Worm (Caenorhabditis elegans): Measurements from ENCODE around the gene fbxa-42.

The fbxa-42 gene

ce11 chrIII:2233399-2233798 is 27.9 kb downstream of the fbxa-42 start:
- TF ChIP-seq nhr-237 (tag; optimal IDR thresholded peaks at IDR 0.05) (no peak), bed-3 (GFP tag; optimal IDR thresholded peaks at IDR 0.05) (no peak), blmp-1 (tag; optimal IDR thresholded peaks at IDR 0.05) (no peak), mab-5 (tag; optimal IDR thresholded peaks at IDR 0.05) (no peak), mls-2 (tag; optimal IDR thresholded peaks at IDR 0.05) (no peak), M03D4.4 (tag; optimal IDR thresholded peaks at IDR 0.05) (no peak), ztf-11 (tag; optimal IDR thresholded peaks at IDR 0.05) (no peak), lin-32 (GFP tag; optimal IDR thresholded peaks at IDR 0.05) (no peak), pha-4 (tag; optimal IDR thresholded peaks at IDR 0.05) (no peak), elt-1 (tag; optimal IDR thresholded peaks at IDR 0.05; ENCODE audit: borderline replicate concordance, insufficient read depth) (no peak), unc-120 (tag; optimal IDR thresholded peaks at IDR 0.05; ENCODE audit: poor library complexity, severe bottlenecking) (no peak)

ce11 chrIII:2232360-2232759 is 28.9 kb downstream of the fbxa-42 start, which contains the start of gene fbxa-47:
Gene fbxa-47, minus strand, starts transcription at chrIII:2232460.
- TF ChIP-seq ces-1 (GFP tag; optimal IDR thresholded peaks at IDR 0.05) (no peak), mab-5 (tag; optimal IDR thresholded peaks at IDR 0.05) (no peak), pha-4 (tag; optimal IDR thresholded peaks at IDR 0.05) (no peak), mep-1 (tag; optimal IDR thresholded peaks at IDR 0.05) (no peak), ceh-43 (GFP tag; optimal IDR thresholded peaks at IDR 0.05) (no peak), unc-62 (GFP tag; optimal IDR thresholded peaks at IDR 0.05) (no peak), unc-39 (tag; optimal IDR thresholded peaks at IDR 0.05) (no peak), tbx-8 (GFP tag; optimal IDR thresholded peaks at IDR 0.05) (no peak)

ce11 chrIII:2227407-2227806 is 33.8 kb downstream of the fbxa-42 start, which contains the start of gene fbxa-62:
Gene fbxa-62, plus strand, starts transcription at chrIII:2227707.
- TF ChIP-seq nhr-28 (tag; optimal IDR thresholded peaks at IDR 0.05), result no peak
- TF ChIP-seq ceh-39 (tag; optimal IDR thresholded peaks at IDR 0.05), result no peak
- no peak for TF ChIP-seq lin-32 (GFP tag; optimal IDR thresholded peaks at IDR 0.05)
- TF ChIP-seq ham-2 (GFP tag; optimal IDR thresholded peaks at IDR 0.05), result no peak
- TF ChIP-seq sptf-1 (tag; optimal IDR thresholded peaks at IDR 0.05), result no peak
- no peak for TF ChIP-seq zip-8 (tag; optimal IDR thresholded peaks at IDR 0.05)
- TF ChIP-seq mab-5 (tag; optimal IDR thresholded peaks at IDR 0.05), result no peak
- no peak for TF ChIP-seq unc-120 (tag; optimal IDR thresholded peaks at IDR 0.05; ENCODE audit: poor library complexity, severe bottlenecking)
- TF ChIP-seq ceh-43 (GFP tag; optimal IDR thresholded peaks at IDR 0.05), result no peak
- no peak for TF ChIP-seq bed-3 (GFP tag; optimal IDR thresholded peaks at IDR 0.05)
- no peak for TF ChIP-seq tbx-8 (GFP tag; optimal IDR thresholded peaks at IDR 0.05)
- TF ChIP-seq elt-1 (tag; optimal IDR thresholded peaks at IDR 0.05; ENCODE audit: borderline replicate concordance, insufficient read depth), result no peak
- no peak for TF ChIP-seq lsy-2 (tag; optimal IDR thresholded peaks at IDR 0.05)
- TF ChIP-seq nhr-237 (tag; optimal IDR thresholded peaks at IDR 0.05), result no peak

- TF ChIP-seq mab-5 (tag; optimal IDR thresholded peaks at IDR 0.05) (no peak), unc-62 (GFP tag; optimal IDR thresholded peaks at IDR 0.05) (no peak), flh-1 (GFP tag; optimal IDR thresholded peaks at IDR 0.05) (no peak), unc-39 (tag; optimal IDR thresholded peaks at IDR 0.05) (no peak), bed-3 (GFP tag; optimal IDR thresholded peaks at IDR 0.05) (no peak), nhr-12 (tag; optimal IDR thresholded peaks at IDR 0.05) (no peak), ceh-83 (GFP tag; optimal IDR thresholded peaks at IDR 0.05) (no peak), ces-1 (GFP tag; optimal IDR thresholded peaks at IDR 0.05) (no peak), cnd-1 (tag; optimal IDR thresholded peaks at IDR 0.05) (no peak), drap-1 (GFP tag; optimal IDR thresholded peaks at IDR 0.05) (no peak), nhr-2 (tag; optimal IDR thresholded peaks at IDR 0.05) (no peak), sem-2 (GFP tag; optimal IDR thresholded peaks at IDR 0.05) (no peak), nhr-76 (tag; optimal IDR thresholded peaks at IDR 0.05) (no peak), ceh-43 (GFP tag; optimal IDR thresholded peaks at IDR 0.05) (no peak), sptf-1 (tag; optimal IDR thresholded peaks at IDR 0.05) (no peak), M03D4.4 (tag; optimal IDR thresholded peaks at IDR 0.05) (no peak), ztf-11 (tag; optimal IDR thresholded peaks at IDR 0.05) (no peak), elt-3 (tag; optimal IDR thresholded peaks at IDR 0.05) (no peak), unc-120 (tag; optimal IDR thresholded peaks at IDR 0.05; ENCODE audit: poor library complexity, severe bottlenecking) (no peak)
Measured at ce11 chrIII:2224478-2224877, 36.8 kb downstream of the fbxa-42 start, which contains the start of gene fbxa-38. Gene fbxa-38, plus strand, starts transcription at chrIII:2224672.

- TF ChIP-seq mab-5 (tag; optimal IDR thresholded peaks at IDR 0.05), result no peak
Measured at ce11 chrIII:2223932-2224331, 37.3 kb downstream of the fbxa-42 start, which contains the start of gene srd-65. Gene srd-65, minus strand, starts transcription at chrIII:2224032.
